Worm (Caenorhabditis elegans) whole organism, late embryonic: ENCODE results near the gene Y73F8A.12.

Source experiments
- C08G9.2 ChIP-seq: sonication (generic microtip); optimal IDR thresholded peaks from 2 replicates; lab custom pipeline; 2016; ENCODE audit warnings: mild to moderate bottlenecking, missing genetic modification characterization, moderate library complexity, missing compliant biosample characterization
- C38D4.7 ChIP-seq: fragments of 200-800 bp; sonication (Bioruptor generic); optimal IDR thresholded peaks from 2 replicates; lab custom pipeline; 2018; ENCODE audit warnings: mild to moderate bottlenecking, missing genetic modification characterization, moderate library complexity, missing compliant biosample characterization
- K02D7.2 ChIP-seq: sonication (generic microtip); optimal IDR thresholded peaks from 2 replicates; lab custom pipeline; 2017; ENCODE audit warnings: mild to moderate bottlenecking, missing genetic modification characterization, missing compliant biosample characterization
- K09A11.1 ChIP-seq: sonication (generic microtip); optimal IDR thresholded peaks from 2 replicates; lab custom pipeline; 2017; ENCODE audit warnings: antibody characterized with exemption, mild to moderate bottlenecking, missing genetic modification characterization, missing compliant biosample characterization; ENCODE audit not compliant: insufficient read depth
- T23F11.4 ChIP-seq: fragments of 200-800 bp; sonication (Bioruptor generic); optimal IDR thresholded peaks from 2 replicates; lab custom pipeline; 2018; ENCODE audit warnings: mild to moderate bottlenecking, missing genetic modification characterization, missing compliant biosample characterization
- ahr-1 ChIP-seq: sonication (generic microtip); optimal IDR thresholded peaks from 2 replicates; lab custom pipeline; 2016; ENCODE audit warnings: missing genetic modification characterization, missing compliant biosample characterization
- ama-1 ChIP-seq: fragments of 150-350 bp; optimal IDR thresholded peaks from 2 replicates; lab custom pipeline; 2014
- ceh-18 ChIP-seq: sonication (generic microtip); optimal IDR thresholded peaks from 2 replicates; lab custom pipeline; 2016; ENCODE audit warnings: missing genetic modification characterization, missing compliant biosample characterization
- ceh-19 ChIP-seq: fragments of 200-800 bp; sonication (Bioruptor generic); optimal IDR thresholded peaks from 2 replicates; lab custom pipeline; 2018; ENCODE audit warnings: mild to moderate bottlenecking, missing genetic modification characterization, missing compliant biosample characterization
- ceh-2 ChIP-seq: sonication (generic microtip); optimal IDR thresholded peaks from 2 replicates; lab custom pipeline; 2016; ENCODE audit warnings: missing genotype, missing genetic modification characterization, missing compliant biosample characterization
- ceh-22 ChIP-seq: sonication (generic microtip); optimal IDR thresholded peaks from 2 replicates; lab custom pipeline; 2017; ENCODE audit warnings: missing biosample characterization, missing genetic modification characterization
- ceh-31 ChIP-seq: sonication (generic microtip); optimal IDR thresholded peaks from 2 replicates; lab custom pipeline; 2016; ENCODE audit warnings: missing genetic modification characterization, missing compliant biosample characterization
- ceh-34 ChIP-seq: sonication (generic microtip); optimal IDR thresholded peaks from 2 replicates; lab custom pipeline; 2016; ENCODE audit warnings: mild to moderate bottlenecking, missing genetic modification characterization, missing compliant biosample characterization
- ceh-45 ChIP-seq: fragments of 200-800 bp; sonication (Bioruptor generic); IDR thresholded peaks from 2 replicates; pipeline ENCODE4 v1.3.6; 2022; ENCODE audit warnings: missing genetic modification reagents, missing genetic modification characterization, missing compliant biosample characterization
- ceh-6 ChIP-seq: fragments of 200-800 bp; sonication (Bioruptor generic); optimal IDR thresholded peaks from 2 replicates; lab custom pipeline; 2018; ENCODE audit warnings: mild to moderate bottlenecking, missing genetic modification characterization, missing compliant biosample characterization
- ceh-9 ChIP-seq: sonication (generic microtip); optimal IDR thresholded peaks from 2 replicates; lab custom pipeline; 2016; ENCODE audit warnings: mild to moderate bottlenecking, missing genetic modification characterization, inconsistent platforms, missing compliant biosample characterization
- che-1 ChIP-seq: sonication (generic microtip); optimal IDR thresholded peaks from 2 replicates; lab custom pipeline; 2016; ENCODE audit warnings: mild to moderate bottlenecking, missing genetic modification characterization, missing compliant biosample characterization
- dmd-4 ChIP-seq: sonication (generic microtip); optimal IDR thresholded peaks from 2 replicates; lab custom pipeline; 2016; ENCODE audit warnings: borderline replicate concordance, missing genetic modification characterization, missing compliant biosample characterization
- elt-4 ChIP-seq: sonication (generic microtip); optimal IDR thresholded peaks from 2 replicates; lab custom pipeline; 2016; ENCODE audit warnings: missing genetic modification characterization, missing compliant biosample characterization
- eyg-1 ChIP-seq: sonication (generic microtip); optimal IDR thresholded peaks from 2 replicates; lab custom pipeline; 2016; ENCODE audit warnings: missing genotype, missing genetic modification characterization, missing compliant biosample characterization
- fax-1 ChIP-seq: sonication (generic microtip); optimal IDR thresholded peaks from 2 replicates; lab custom pipeline; 2016; ENCODE audit warnings: missing genotype, missing genetic modification characterization, missing compliant biosample characterization
- fkh-10 ChIP-seq: fragments of 150-350 bp; optimal IDR thresholded peaks from 2 replicates; lab custom pipeline; 2014; ENCODE audit warnings: missing biosample characterization, missing genetic modification reagents, missing genetic modification characterization
- gmeb-2 ChIP-seq: sonication (generic microtip); optimal IDR thresholded peaks from 2 replicates; lab custom pipeline; 2016; ENCODE audit warnings: missing genetic modification characterization, inconsistent platforms, missing compliant biosample characterization
- hlh-13 ChIP-seq: fragments of 200-800 bp; sonication (Bioruptor generic); optimal IDR thresholded peaks from 2 replicates; lab custom pipeline; 2018; ENCODE audit warnings: mild to moderate bottlenecking, missing genetic modification characterization, missing compliant biosample characterization
- hlh-15 ChIP-seq: sonication (generic microtip); optimal IDR thresholded peaks from 2 replicates; lab custom pipeline; 2016; ENCODE audit warnings: missing genetic modification characterization, missing compliant biosample characterization
- hlh-30 ChIP-seq: sonication (generic microtip); optimal IDR thresholded peaks from 2 replicates; lab custom pipeline; 2017; ENCODE audit warnings: antibody characterized with exemption, missing genetic modification characterization, missing compliant biosample characterization; ENCODE audit not compliant: insufficient read depth
- hlh-6 ChIP-seq: sonication (generic microtip); optimal IDR thresholded peaks from 2 replicates; lab custom pipeline; 2016; ENCODE audit warnings: missing genotype, missing genetic modification characterization, missing compliant biosample characterization
- lim-6 ChIP-seq: sonication (generic microtip); optimal IDR thresholded peaks from 2 replicates; lab custom pipeline; 2016; ENCODE audit warnings: missing genetic modification characterization, missing compliant biosample characterization
- madf-2 ChIP-seq: sonication (generic microtip); optimal IDR thresholded peaks from 2 replicates; lab custom pipeline; 2017; ENCODE audit warnings: missing genetic modification characterization, missing compliant biosample characterization
- nfya-1 ChIP-seq: sonication (generic microtip); optimal IDR thresholded peaks from 2 replicates; lab custom pipeline; 2017; ENCODE audit warnings: missing genetic modification characterization, mild to moderate bottlenecking, missing compliant biosample characterization, antibody characterized with exemption, moderate library complexity
- pha-2 ChIP-seq: sonication (generic microtip); optimal IDR thresholded peaks from 2 replicates; lab custom pipeline; 2017; ENCODE audit warnings: mild to moderate bottlenecking, missing genetic modification characterization, missing compliant biosample characterization
- pha-4 ChIP-seq: fragments of 150-350 bp; optimal IDR thresholded peaks from 2 replicates; lab custom pipeline; 2018; ENCODE audit warnings: missing biosample characterization, missing genetic modification reagents, missing genetic modification characterization
- pros-1 ChIP-seq: fragments of 150-350 bp; optimal IDR thresholded peaks from 2 replicates; lab custom pipeline; 2014; ENCODE audit warnings: missing biosample characterization, missing genetic modification reagents, missing genetic modification characterization
- rnt-1 ChIP-seq: sonication (generic microtip); optimal IDR thresholded peaks from 2 replicates; lab custom pipeline; 2016; ENCODE audit warnings: missing genetic modification characterization, missing compliant biosample characterization
- sox-2 ChIP-seq: fragments of 200-800 bp; sonication (Bioruptor generic); IDR thresholded peaks from 2 replicates; pipeline ENCODE4 v1.3.6; 2022; ENCODE audit warnings: missing genetic modification reagents, missing genetic modification characterization, missing compliant biosample characterization
- sox-4 ChIP-seq: sonication (generic microtip); optimal IDR thresholded peaks from 2 replicates; lab custom pipeline; 2017; ENCODE audit warnings: mild to moderate bottlenecking, missing genetic modification characterization, inconsistent platforms, missing compliant biosample characterization
- tbx-7 ChIP-seq: sonication (generic microtip); optimal IDR thresholded peaks from 2 replicates; lab custom pipeline; 2016; ENCODE audit warnings: missing genotype, missing genetic modification characterization, missing compliant biosample characterization
- unc-3 ChIP-seq, 2 experiments: fragments of 200-800 bp in 1 of 2; sonication (Bioruptor generic) in 1 of 2; sonication (generic microtip) in 1 of 2; conservative IDR thresholded peaks in 1 of 2; optimal IDR thresholded peaks in 1 of 2; 2 replicates each; pipeline versions ENCODE4 v1.3.6 to Lab custom; 2016 to 2022; ENCODE audit warnings: missing compliant biosample characterization in 2 of 2, missing genetic modification characterization in 2 of 2, missing genetic modification reagents in 1 of 2
- unc-55 ChIP-seq: sonication (generic microtip); optimal IDR thresholded peaks from 2 replicates; lab custom pipeline; 2017; ENCODE audit warnings: missing biosample characterization, missing genetic modification reagents, missing genetic modification characterization
- unc-86 ChIP-seq: sonication (generic microtip); optimal IDR thresholded peaks from 2 replicates; lab custom pipeline; 2016; ENCODE audit warnings: missing genetic modification characterization, missing compliant biosample characterization
- zip-5 ChIP-seq: sonication (generic microtip); optimal IDR thresholded peaks from 2 replicates; lab custom pipeline; 2016; ENCODE audit warnings: missing genetic modification characterization, missing compliant biosample characterization
- ztf-16 ChIP-seq: sonication (generic microtip); optimal IDR thresholded peaks from 2 replicates; lab custom pipeline; 2017; ENCODE audit warnings: missing genetic modification characterization, missing compliant biosample characterization

Y73F8A.12 gene

DNA sequence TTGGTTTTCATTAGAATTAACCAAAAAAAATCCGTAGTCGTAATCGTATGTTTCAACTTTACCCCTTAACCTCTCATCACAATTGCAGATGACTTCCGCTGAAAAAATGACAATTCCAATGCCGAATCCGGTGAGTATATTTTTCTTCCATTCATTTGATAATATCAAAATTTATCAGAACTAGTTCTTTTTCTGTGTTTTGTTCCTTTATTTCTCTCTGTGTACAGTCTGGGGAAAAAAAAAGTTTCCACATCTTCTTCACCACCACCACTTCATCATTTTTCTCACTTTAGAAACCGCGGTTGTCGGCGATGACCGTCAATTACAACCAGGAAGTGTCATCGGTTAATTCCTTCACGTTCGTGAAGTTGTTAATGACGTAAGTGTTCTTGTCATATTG, 9.3 kb downstream of the Y73F8A.12 start, which contains the start of gene best-21:
best-21 (plus strand) TSS at position 301 of the 400 bp plus-strand sequence.
- TF ChIP-seq ceh-18 (tag; lab: Kevin White, UChicago), result no peak
- TF ChIP-seq rnt-1 (tag; lab: Kevin White, UChicago), result no peak
- no peak for TF ChIP-seq C38D4.7
- no peak for TF ChIP-seq gmeb-2
- no peak for TF ChIP-seq ceh-9
- TF ChIP-seq K02D7.2, result no peak
- no peak for TF ChIP-seq elt-4 (tag; lab: Kevin White, UChicago)
- no peak for TF ChIP-seq ahr-1 (tag; lab: Kevin White, UChicago)
- no peak for TF ChIP-seq nfya-1 (tag; lab: Kevin White, UChicago)
- TF ChIP-seq ceh-2, result no peak
- no peak for TF ChIP-seq ceh-22
- no peak for TF ChIP-seq pha-2 (tag; lab: Kevin White, UChicago)
- TF ChIP-seq lim-6 (tag; lab: Kevin White, UChicago), result no peak

DNA sequence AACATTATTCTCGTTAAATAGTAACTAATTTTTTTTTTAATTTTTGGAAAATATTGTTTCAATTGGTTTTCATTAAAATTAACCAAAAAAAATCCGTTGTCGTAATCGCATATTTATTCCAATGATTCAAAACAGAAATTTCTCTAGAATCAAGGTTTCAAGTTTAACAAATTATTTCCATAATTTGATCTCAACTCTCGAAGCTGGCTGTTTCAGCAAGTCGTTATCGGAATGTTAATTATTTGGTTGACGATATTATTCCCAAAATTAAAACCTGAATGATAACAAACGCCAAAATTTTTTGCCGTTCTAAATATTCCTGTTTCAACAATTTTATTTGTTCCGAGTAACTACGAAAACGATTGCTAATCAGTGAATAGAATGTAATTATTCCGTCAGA, 11.4 kb downstream of the Y73F8A.12 start:
- TF ChIP-seq ceh-34 (tag; lab: Kevin White, UChicago), result no peak
- TF ChIP-seq gmeb-2, result no peak
- TF ChIP-seq hlh-13 (GFP tag; lab: Kevin White, UChicago), result no peak
- no peak for TF ChIP-seq ahr-1 (tag; lab: Kevin White, UChicago)
- no peak for TF ChIP-seq ceh-45 (GFP tag; lab: Robert Waterston, UW)
- no peak for TF ChIP-seq elt-4 (tag; lab: Kevin White, UChicago)
- no peak for TF ChIP-seq ceh-31 (tag; lab: Kevin White, UChicago)
- TF ChIP-seq zip-5, result no peak
- TF ChIP-seq ama-1 (lab: Kevin White, UChicago), result no peak
- no peak for TF ChIP-seq eyg-1
- TF ChIP-seq sox-4 (tag; lab: Kevin White, UChicago), result no peak
- TF ChIP-seq C08G9.2 (tag; lab: Kevin White, UChicago), result no peak
- no peak for TF ChIP-seq che-1
- no peak for TF ChIP-seq pros-1
- TF ChIP-seq ceh-2, result no peak
- TF ChIP-seq ceh-6 (GFP tag; lab: Kevin White, UChicago), result no peak
- no peak for TF ChIP-seq tbx-7 (tag; lab: Kevin White, UChicago)
- TF ChIP-seq fax-1 (tag; lab: Kevin White, UChicago), result no peak
- TF ChIP-seq unc-86, result no peak
- TF ChIP-seq, all 69 proteins: peak for 0

DNA sequence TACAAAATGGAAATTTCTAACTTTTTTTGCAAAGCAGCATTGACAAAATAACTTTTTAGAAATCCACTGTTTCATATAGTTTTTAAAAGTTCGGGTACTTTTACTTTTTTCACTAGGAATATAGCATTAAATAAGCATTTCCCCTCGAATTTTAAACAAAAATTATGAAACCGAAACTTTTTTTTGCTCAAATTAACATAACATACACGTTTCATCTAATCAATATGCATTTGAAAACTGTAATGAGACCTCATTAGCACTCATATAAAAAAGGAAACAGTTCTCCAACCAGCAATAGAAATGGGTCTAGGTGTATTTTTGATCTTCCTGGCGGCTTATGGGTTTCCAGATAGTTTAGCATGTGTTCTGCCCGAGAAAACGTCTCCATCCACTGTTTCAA, 17.4 kb downstream of the Y73F8A.12 start, which contains the start of gene Y73F8A.10:
Y73F8A.10 (plus strand) TSS at position 301 of the 400 bp plus-strand sequence.
- TF ChIP-seq ceh-31 (tag; lab: Kevin White, UChicago) (no peak), ceh-6 (GFP tag; lab: Kevin White, UChicago) (no peak), sox-2 (GFP tag; lab: Robert Waterston, UW) (no peak), ztf-16 (no peak), unc-3 (GFP tag; conservative IDR thresholded peaks at IDR 0.05; lab: Robert Waterston, UW) (no peak), unc-3 (tag; optimal IDR thresholded peaks at IDR 0.05; lab: Kevin White, UChicago) (no peak), hlh-30 (no peak), ceh-19 (GFP tag; lab: Kevin White, UChicago) (no peak), T23F11.4 (GFP tag; lab: Kevin White, UChicago) (no peak)

DNA sequence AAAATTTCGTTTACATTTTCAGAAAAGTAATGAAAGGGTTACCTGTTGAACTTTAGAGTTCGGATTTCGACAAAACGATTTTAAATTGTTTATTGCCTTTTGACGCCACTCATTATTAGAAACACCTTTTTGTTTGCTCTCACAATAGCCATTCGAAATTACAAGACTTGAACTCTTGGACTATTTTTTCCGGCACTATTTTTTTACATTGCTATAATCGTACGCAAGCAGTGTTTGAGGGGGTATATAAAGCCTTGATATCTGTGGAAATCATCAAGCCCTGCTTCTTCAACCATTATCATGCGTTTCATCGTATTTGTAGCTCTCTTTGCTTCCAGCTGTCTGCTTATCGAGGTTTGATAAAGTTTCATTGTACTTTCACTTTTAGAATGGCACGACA, 19.9 kb downstream of the Y73F8A.12 start, which contains the start of gene pqn-91:
pqn-91 (plus strand) TSS at position 301 of the 400 bp plus-strand sequence.
- TF ChIP-seq hlh-30 (no peak), che-1 (no peak), gmeb-2 (no peak)
- TF ChIP-seq, all 69 proteins: peak for 0

DNA sequence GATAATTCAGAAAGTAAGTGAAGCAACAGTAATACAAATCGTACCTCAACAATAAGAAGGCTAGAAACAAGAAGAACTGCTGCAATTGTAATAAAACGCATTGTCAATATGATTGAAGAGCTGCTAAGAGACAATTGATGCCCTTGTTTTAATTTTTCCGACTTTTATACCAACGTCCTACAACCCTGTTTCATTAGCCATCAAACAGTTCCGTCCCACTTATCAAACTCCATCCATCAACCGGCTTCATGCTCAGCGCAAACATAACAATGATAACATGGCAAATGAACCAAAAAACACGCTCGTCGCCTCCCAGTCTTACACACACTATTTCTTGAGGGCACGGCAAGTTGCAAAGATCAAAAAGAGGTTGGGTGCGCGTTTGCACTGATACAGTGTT, 20.3 kb downstream of the Y73F8A.12 start, which contains the start of gene pqn-90:
pqn-90 (minus strand) TSS at position 101 of the 400 bp plus-strand sequence.
- TF ChIP-seq madf-2 (tag; lab: Kevin White, UChicago), result no peak
- no peak for TF ChIP-seq ceh-45 (GFP tag; lab: Robert Waterston, UW)
- TF ChIP-seq unc-55, result no peak
- TF ChIP-seq pha-4, result no peak
- no peak for TF ChIP-seq hlh-15 (tag; lab: Kevin White, UChicago)
- TF ChIP-seq K09A11.1 (tag; lab: Kevin White, UChicago), result no peak
- no peak for TF ChIP-seq unc-3 (GFP tag; conservative IDR thresholded peaks at IDR 0.05; lab: Robert Waterston, UW)
- no peak for TF ChIP-seq unc-3 (tag; optimal IDR thresholded peaks at IDR 0.05; lab: Kevin White, UChicago)
- TF ChIP-seq T23F11.4 (GFP tag; lab: Kevin White, UChicago), result no peak
- no peak for TF ChIP-seq pros-1
- TF ChIP-seq sox-2 (GFP tag; lab: Robert Waterston, UW), result no peak
- no peak for TF ChIP-seq ceh-18 (tag; lab: Kevin White, UChicago)
- TF ChIP-seq fkh-10 (GFP tag; lab: Kevin White, UChicago), result no peak
- no peak for TF ChIP-seq hlh-13 (GFP tag; lab: Kevin White, UChicago)
- TF ChIP-seq sox-4 (tag; lab: Kevin White, UChicago), result no peak
- no peak for TF ChIP-seq C38D4.7
- no peak for TF ChIP-seq pha-2 (tag; lab: Kevin White, UChicago)
- TF ChIP-seq ceh-9, result no peak
- no peak for TF ChIP-seq hlh-6 (tag; lab: Kevin White, UChicago)
- no peak for TF ChIP-seq dmd-4 (tag; lab: Kevin White, UChicago)
